Worm (Caenorhabditis elegans): ENCODE results near the gene sao-1.

- TF ChIP-seq unc-39 (tag; optimal IDR thresholded peaks at IDR 0.05), result no peak
- TF ChIP-seq nhr-25 (tag; optimal IDR thresholded peaks at IDR 0.05), result no peak
Measured at ce11 chrV:14003587-14004156, 39.9 kb downstream of the sao-1 start.

All from whole organism, L3 larva.